Fruit fly (Drosophila melanogaster) whole organism, embryonic: Measurements from ENCODE around the gene mRpS7.

ENCODE experiments used
- B-H1 ChIP-seq: fragments of 200-800 bp; sonication (Bioruptor generic); IDR thresholded peaks from 3 replicates; pipeline ENCODE4 v1.3.6; 2022; ENCODE audit warnings: missing biosample characterization, missing genetic modification characterization
- CG13296 ChIP-seq: fragments of 200-800 bp; sonication (Bioruptor generic); optimal IDR thresholded peaks from 3 replicates; lab custom pipeline; 2018; ENCODE audit warnings: missing biosample characterization, mild to moderate bottlenecking, missing genetic modification characterization
- CG14710 ChIP-seq: fragments of 200-800 bp; sonication (Bioruptor generic); optimal IDR thresholded peaks from 3 replicates; lab custom pipeline; 2019; ENCODE audit warnings: missing biosample characterization, mild to moderate bottlenecking, missing genetic modification characterization, moderate library complexity
- CG15011 ChIP-seq: fragments of 200-800 bp; sonication (Bioruptor generic); optimal IDR thresholded peaks from 3 replicates; lab custom pipeline; 2018; ENCODE audit warnings: missing biosample characterization, mild to moderate bottlenecking, missing genetic modification characterization
- CG15479 ChIP-seq: fragments of 200-800 bp; sonication (Bioruptor generic); optimal IDR thresholded peaks from 3 replicates; lab custom pipeline; 2019; ENCODE audit warnings: missing biosample characterization, mild to moderate bottlenecking, missing genetic modification characterization, moderate library complexity
- CG1647 ChIP-seq: fragments of 200-800 bp; sonication (Bioruptor generic); optimal IDR thresholded peaks from 3 replicates; lab custom pipeline; 2016; ENCODE audit warnings: missing biosample characterization, missing genetic modification characterization
- CG17802 ChIP-seq: fragments of 200-800 bp; sonication (Bioruptor generic); optimal IDR thresholded peaks from 2 replicates; lab custom pipeline; 2018; ENCODE audit warnings: missing biosample characterization, mild to moderate bottlenecking, missing genetic modification characterization, moderate library complexity
- CG18476 ChIP-seq: fragments of 200-800 bp; sonication (Bioruptor generic); optimal IDR thresholded peaks from 2 replicates; lab custom pipeline; 2016; ENCODE audit warnings: missing biosample characterization, mild to moderate bottlenecking, missing genetic modification characterization
- CG18619 ChIP-seq: fragments of 200-800 bp; sonication (Bioruptor generic); optimal IDR thresholded peaks from 3 replicates; lab custom pipeline; 2017; ENCODE audit warnings: missing biosample characterization, mild to moderate bottlenecking, missing genetic modification characterization
- CG2712 ChIP-seq: fragments of 200-800 bp; optimal IDR thresholded peaks from 3 replicates; lab custom pipeline; 2019; ENCODE audit warnings: missing biosample characterization, mild to moderate bottlenecking, missing genetic modification characterization, moderate library complexity
- CG32772 ChIP-seq: fragments of 200-800 bp; sonication (Bioruptor generic); IDR thresholded peaks from 2 replicates; pipeline ENCODE4 v1.3.6; 2022; ENCODE audit warnings: missing biosample characterization, missing genetic modification characterization
- CG6765 ChIP-seq: fragments of 200-800 bp; sonication (Bioruptor generic); optimal IDR thresholded peaks from 3 replicates; lab custom pipeline; 2017; ENCODE audit warnings: missing biosample characterization, mild to moderate bottlenecking, missing genetic modification characterization
- CG7372 ChIP-seq: fragments of 200-800 bp; sonication (Bioruptor generic); IDR thresholded peaks from 2 replicates; pipeline ENCODE4 v1.3.6; 2022; ENCODE audit warnings: missing biosample characterization, missing genetic modification characterization
- CG8388 ChIP-seq: fragments of 200-800 bp; sonication (Bioruptor generic); optimal IDR thresholded peaks from 2 replicates; lab custom pipeline; 2019; ENCODE audit warnings: missing biosample characterization, mild to moderate bottlenecking, missing genetic modification characterization, moderate library complexity
- CG8765 ChIP-seq: fragments of 200-800 bp; sonication (Bioruptor generic); IDR thresholded peaks from 2 replicates; pipeline ENCODE4 v1.3.6; 2022; ENCODE audit warnings: missing biosample characterization, missing genetic modification characterization
- CG8944 ChIP-seq: fragments of 200-800 bp; sonication (Bioruptor generic); optimal IDR thresholded peaks from 3 replicates; lab custom pipeline; 2016; ENCODE audit warnings: missing biosample characterization, missing genetic modification characterization
- CG9215 ChIP-seq: fragments of 200-800 bp; sonication (Bioruptor generic); IDR thresholded peaks from 2 replicates; pipeline ENCODE4 v1.3.6; 2022; ENCODE audit warnings: missing biosample characterization, missing genetic modification characterization
- D19B ChIP-seq: fragments of 200-800 bp; sonication (Bioruptor generic); optimal IDR thresholded peaks from 2 replicates; lab custom pipeline; 2017; ENCODE audit warnings: missing biosample characterization, mild to moderate bottlenecking, missing genetic modification characterization
- Dad ChIP-seq: fragments of 200-800 bp; sonication (Bioruptor generic); optimal IDR thresholded peaks from 3 replicates; lab custom pipeline; 2016; ENCODE audit warnings: missing biosample characterization, missing genetic modification characterization
- Dbx ChIP-seq: fragments of 200-800 bp; sonication (Bioruptor generic); IDR thresholded peaks from 3 replicates; pipeline ENCODE4 v1.3.6; 2022; ENCODE audit warnings: missing biosample characterization, missing genetic modification characterization
- Dref ChIP-seq: fragments of 200-800 bp; sonication (Bioruptor generic); IDR thresholded peaks from 2 replicates; pipeline ENCODE4 v1.3.6; 2022; ENCODE audit warnings: missing biosample characterization, missing genetic modification characterization
- Drgx ChIP-seq: fragments of 200-800 bp; sonication (Bioruptor generic); IDR thresholded peaks from 2 replicates; pipeline ENCODE4 v1.3.6; 2022; ENCODE audit warnings: missing biosample characterization, missing genetic modification characterization
- E2f2 ChIP-seq: fragments of 200-800 bp; sonication (Bioruptor generic); IDR thresholded peaks from 2 replicates; pipeline ENCODE4 v1.3.6; 2022; ENCODE audit warnings: missing biosample characterization, missing genetic modification characterization
- GATAe ChIP-seq: fragments of 200-800 bp; sonication (Bioruptor generic); conservative IDR thresholded peaks from 2 replicates; pipeline ENCODE4 v1.3.6; 2022; ENCODE audit warnings: missing biosample characterization, missing genetic modification characterization
- Kr ChIP-seq: fragments of 200-800 bp; sonication (Bioruptor generic); optimal IDR thresholded peaks from 2 replicates; lab custom pipeline; 2017; ENCODE audit warnings: missing biosample characterization, mild to moderate bottlenecking, missing genetic modification characterization
- Max ChIP-seq: fragments of 200-800 bp; sonication (Bioruptor generic); optimal IDR thresholded peaks from 2 replicates; lab custom pipeline; 2016; ENCODE audit warnings: missing biosample characterization, mild to moderate bottlenecking, missing genetic modification characterization
- Med ChIP-seq: fragments of 200-800 bp; sonication (Bioruptor generic); peaks from one replicate; lab custom pipeline; 2016; ENCODE audit warnings: missing biosample characterization, missing genetic modification characterization, mild to moderate bottlenecking, inconsistent platforms, moderate library complexity
- NK7.1 ChIP-seq: fragments of 200-800 bp; sonication (Bioruptor generic); optimal IDR thresholded peaks from 3 replicates; lab custom pipeline; 2016; ENCODE audit warnings: missing biosample characterization, missing genetic modification characterization
- PHDP ChIP-seq: fragments of 200-800 bp; sonication (Bioruptor generic); optimal IDR thresholded peaks from 3 replicates; lab custom pipeline; 2018; ENCODE audit warnings: missing biosample characterization, mild to moderate bottlenecking, missing genetic modification characterization, moderate library complexity
- Ravus ChIP-seq: fragments of 200-800 bp; sonication (Bioruptor generic); IDR thresholded peaks from 2 replicates; pipeline ENCODE4 v1.3.6; 2022; ENCODE audit warnings: missing biosample characterization, missing genetic modification characterization
- Spps ChIP-seq: fragments of 200-800 bp; sonication (Bioruptor generic); optimal IDR thresholded peaks from 2 replicates; lab custom pipeline; 2018; ENCODE audit warnings: missing biosample characterization, mild to moderate bottlenecking, missing genetic modification characterization
- Sry-β ChIP-seq: fragments of 200-800 bp; sonication (Bioruptor generic); optimal IDR thresholded peaks from 2 replicates; lab custom pipeline; 2018; ENCODE audit warnings: missing biosample characterization, mild to moderate bottlenecking, missing genetic modification characterization, moderate library complexity
- abd-A ChIP-seq: fragments of 200-800 bp; sonication (Bioruptor generic); optimal IDR thresholded peaks from 3 replicates; lab custom pipeline; 2019; ENCODE audit warnings: missing biosample characterization, mild to moderate bottlenecking, missing genetic modification characterization, moderate library complexity
- chinmo ChIP-seq: fragments of 200-800 bp; sonication (Bioruptor generic); IDR thresholded peaks from 4 replicates; pipeline ENCODE4 v1.3.6; 2022; ENCODE audit warnings: missing biosample characterization, missing genetic modification characterization; ENCODE audit not compliant: partially characterized antibody
- chn ChIP-seq: fragments of 200-800 bp; sonication (Bioruptor generic); optimal IDR thresholded peaks from 2 replicates; lab custom pipeline; 2016; ENCODE audit warnings: missing biosample characterization, missing genetic modification characterization
- dm ChIP-seq: fragments of 200-800 bp; sonication (Bioruptor generic); optimal IDR thresholded peaks from 3 replicates; lab custom pipeline; 2016; ENCODE audit warnings: missing biosample characterization, missing genetic modification characterization
- dpn ChIP-seq, 2 experiments: fragments of 200-800 bp; sonication (Bioruptor generic); optimal IDR thresholded peaks; 3 replicates each; lab custom pipeline; 2016; ENCODE audit warnings: missing biosample characterization in 2 of 2, missing genetic modification characterization in 2 of 2
- ewg ChIP-seq: fragments of 200-800 bp; sonication (Bioruptor generic); optimal IDR thresholded peaks from 3 replicates; lab custom pipeline; 2017; ENCODE audit warnings: mild to moderate bottlenecking, missing biosample characterization, missing genetic modification reagents, missing genetic modification characterization
- gcm2 ChIP-seq: fragments of 200-800 bp; sonication (Bioruptor generic); optimal IDR thresholded peaks from 2 replicates; lab custom pipeline; 2016; ENCODE audit warnings: missing biosample characterization, missing genetic modification characterization
- gro ChIP-seq: fragments of 200-800 bp; sonication (Bioruptor generic); optimal IDR thresholded peaks from 2 replicates; lab custom pipeline; 2016; ENCODE audit warnings: missing biosample characterization, missing genetic modification characterization
- her ChIP-seq: fragments of 200-800 bp; sonication (Bioruptor generic); optimal IDR thresholded peaks from 2 replicates; lab custom pipeline; 2016; ENCODE audit warnings: missing biosample characterization, missing genetic modification characterization
- hkb ChIP-seq, 2 experiments: fragments of 200-800 bp in 1 of 2; fragments of >200 bp in 1 of 2; sonication (Bioruptor generic) in 1 of 2; IDR thresholded peaks in 1 of 2; optimal IDR thresholded peaks in 1 of 2; 2 replicates each; pipeline versions ENCODE4 v1.3.6 to Lab custom; 2017 to 2022; ENCODE audit warnings: missing biosample characterization in 1 of 2, missing genetic modification characterization in 1 of 2
- luna ChIP-seq: fragments of 200-800 bp; sonication (Bioruptor generic); optimal IDR thresholded peaks from 2 replicates; lab custom pipeline; 2016; ENCODE audit warnings: missing biosample characterization, missing genetic modification characterization
- nau ChIP-seq: fragments of 200-800 bp; sonication (Bioruptor generic); optimal IDR thresholded peaks from 3 replicates; lab custom pipeline; 2017; ENCODE audit warnings: missing biosample characterization, mild to moderate bottlenecking, missing genetic modification characterization, missing genetic modification reagents
- nmo ChIP-seq: fragments of 200-800 bp; sonication (Bioruptor generic); optimal IDR thresholded peaks from 2 replicates; lab custom pipeline; 2018; ENCODE audit warnings: missing biosample characterization, mild to moderate bottlenecking, missing genetic modification characterization, moderate library complexity
- salm ChIP-seq: fragments of 200-800 bp; sonication (Bioruptor generic); optimal IDR thresholded peaks from 2 replicates; lab custom pipeline; 2018; ENCODE audit warnings: missing biosample characterization, mild to moderate bottlenecking, missing genetic modification characterization
- sisA ChIP-seq: fragments of 200-800 bp; sonication (Bioruptor generic); IDR thresholded peaks from 2 replicates; pipeline ENCODE4 v1.3.6; 2022; ENCODE audit warnings: missing biosample characterization, missing genetic modification characterization
- wor ChIP-seq: fragments of 200-800 bp; sonication (Bioruptor generic); IDR thresholded peaks from 2 replicates; pipeline ENCODE4 v1.3.6; 2022; ENCODE audit warnings: missing biosample characterization, missing genetic modification characterization

The mRpS7 gene

dm6 chr2L:10413251-10414127 lies 27.0 kb downstream of the mRpS7 start, which contains the start of the genes CG5355 and Klp31E (continued):
- peak; percentile 58; the same call in 1 of the 3 replicates for TF ChIP-seq Dbx (GFP tag; lab: Robert Waterston, UW)
- TF ChIP-seq CG17802 (tag; lab: Kevin White, UChicago) = peak; percentile 94
- no peak for TF ChIP-seq sisA (GFP tag; lab: Robert Waterston, UW)
- no peak for TF ChIP-seq Kr (GFP tag; lab: Kevin White, UChicago)
- no peak for TF ChIP-seq luna (GFP tag; lab: Kevin White, UChicago)
- no peak; the same call in 1 of the 2 replicates for TF ChIP-seq E2f2 (GFP tag; lab: Robert Waterston, UW)
- peak; percentile 37 to 41 for TF ChIP-seq dpn (GFP tag; optimal IDR thresholded peaks at IDR 0.05; lab: Kevin White, UChicago)
- peak; percentile 41 for TF ChIP-seq CG8944 (GFP tag; lab: Kevin White, UChicago)
- no peak for TF ChIP-seq CG15479 (GFP tag; lab: Kevin White, UChicago)
- no peak for TF ChIP-seq Ravus (GFP tag; lab: Robert Waterston, UW)
- no peak for TF ChIP-seq hkb (optimal IDR thresholded peaks at IDR 0.05; lab: Kevin White, UChicago)
- TF ChIP-seq hkb (GFP tag; IDR thresholded peaks at IDR 0.05; lab: Robert Waterston, UW) = 0 out of 2 replicates have a peak, but pooled peaks have one; percentile 24
- 0 out of 3 replicates have a peak, but pooled peaks have one; percentile 45 for TF ChIP-seq B-H1 (GFP tag; lab: Robert Waterston, UW)
- peak; percentile 32 for TF ChIP-seq Dad (GFP tag; lab: Kevin White, UChicago)
- peak; percentile 65 for TF ChIP-seq Dref (GFP tag; lab: Robert Waterston, UW)
- TF ChIP-seq gcm2 (GFP tag; lab: Kevin White, UChicago) = peak; percentile 35
- TF ChIP-seq CG32772 (GFP tag; lab: Robert Waterston, UW) = 0 out of 2 replicates have a peak, but pooled peaks have one; percentile 4
- peak; percentile 28 for TF ChIP-seq Max
- TF ChIP-seq GATAe (GFP tag; lab: Robert Waterston, UW) = no peak
- peak; percentile 83 for TF ChIP-seq CG14710 (tag; lab: Kevin White, UChicago)
- TF ChIP-seq nau (GFP tag; lab: Kevin White, UChicago) = no peak
- 0 out of 2 replicates have a peak, but pooled peaks have one; percentile 17 for TF ChIP-seq wor (GFP tag; lab: Robert Waterston, UW)
- peak; percentile 75 for TF ChIP-seq CG18619 (GFP tag; lab: Kevin White, UChicago)
- TF ChIP-seq NK7.1 (GFP tag; lab: Kevin White, UChicago) = peak; percentile 20
- TF ChIP-seq CG13296 (GFP tag; lab: Kevin White, UChicago) = peak; percentile 61
- TF ChIP-seq CG9215 (GFP tag; lab: Robert Waterston, UW) = no peak
- peak; percentile 85 for TF ChIP-seq CG2712
- TF ChIP-seq her (GFP tag; lab: Kevin White, UChicago) = no peak
- peak; percentile 29 for TF ChIP-seq Sry-β (GFP tag; lab: Kevin White, UChicago)
- TF ChIP-seq D19B (GFP tag; lab: Kevin White, UChicago) = peak; percentile 38
- peak; percentile 10 for TF ChIP-seq CG1647
- peak; percentile 56 for TF ChIP-seq PHDP (tag; lab: Kevin White, UChicago)
- TF ChIP-seq ewg (GFP tag; lab: Kevin White, UChicago) = peak; percentile 39
- peak; percentile 37 for TF ChIP-seq salm (tag; lab: Kevin White, UChicago)
- TF ChIP-seq CG8388 (GFP tag; lab: Kevin White, UChicago) = peak; percentile 64
- no peak for TF ChIP-seq gro
- TF ChIP-seq CG8765 (GFP tag; lab: Robert Waterston, UW) = no peak
- no peak for TF ChIP-seq CG15011 (GFP tag; lab: Kevin White, UChicago)
- peak; percentile 87 for TF ChIP-seq nmo
- peak; percentile 33 for TF ChIP-seq CG18476 (GFP tag; lab: Kevin White, UChicago)
- peak; percentile 18 for TF ChIP-seq dm (GFP tag; lab: Kevin White, UChicago)
- peak; percentile 27 for TF ChIP-seq Spps (tag; lab: Kevin White, UChicago)
- peak; percentile 70; the same call in 1 of the 4 replicates for TF ChIP-seq chinmo
- TF ChIP-seq Med (GFP tag; lab: Kevin White, UChicago) = peak; percentile 84
- peak; percentile 37 for TF ChIP-seq Drgx (GFP tag; lab: Robert Waterston, UW)
- TF ChIP-seq CG7372 (GFP tag; lab: Robert Waterston, UW) = no peak
- no peak for TF ChIP-seq abd-A
- peak; percentile 7 for TF ChIP-seq CG6765 (GFP tag; lab: Kevin White, UChicago)
- peak; percentile 41 for TF ChIP-seq chn (GFP tag; lab: Kevin White, UChicago)
